Fruit fly (Drosophila melanogaster): ENCODE results near the gene ICA69.
A peak's percentile ranks its signal among the peaks of the same experiment; 100 is the strongest.

ICA69 gene

dm6 chr3L:21176935-21177581 is 45.8 kb downstream of the ICA69 start (continued):
- peak; percentile 30 for TF ChIP-seq gro (GFP tag; optimal IDR thresholded peaks at IDR 0.05)
- no peak for TF ChIP-seq dm (GFP tag; optimal IDR thresholded peaks at IDR 0.05)
- TF ChIP-seq CG18262 (tag; optimal IDR thresholded peaks at IDR 0.05), result no peak
- no peak for TF ChIP-seq bsh (GFP tag; optimal IDR thresholded peaks at IDR 0.05)
- TF ChIP-seq slp2 (GFP tag; optimal IDR thresholded peaks at IDR 0.05), result no peak
- TF ChIP-seq Fer1 (GFP tag; optimal IDR thresholded peaks at IDR 0.05), result peak; percentile 67
- peak; percentile 69; the same call in 1 of the 2 replicates for TF ChIP-seq Awh (GFP tag; IDR thresholded peaks at IDR 0.05)
- no peak for TF ChIP-seq CG16813 (GFP tag; IDR thresholded peaks at IDR 0.05; ENCODE audit: partially characterized antibody)
- TF ChIP-seq slbo (GFP tag; IDR thresholded peaks at IDR 0.05), result peak; percentile 93
- no peak for TF ChIP-seq Gsc (GFP tag; IDR thresholded peaks at IDR 0.05)
- peak; percentile 31 for TF ChIP-seq CG2712 (tag; optimal IDR thresholded peaks at IDR 0.05)
- peak; percentile 49 for TF ChIP-seq CG17359 (tag; optimal IDR thresholded peaks at IDR 0.05)
- peak; percentile 55 for TF ChIP-seq CG7786 (GFP tag; optimal IDR thresholded peaks at IDR 0.05)
- TF ChIP-seq ase (GFP tag; IDR thresholded peaks at IDR 0.05), result 0 out of 3 replicates have a peak, but pooled peaks have one; percentile 5
- TF ChIP-seq dimm (GFP tag; IDR thresholded peaks at IDR 0.05), result no peak
- no peak for TF ChIP-seq fd102C (GFP tag; optimal IDR thresholded peaks at IDR 0.05)
- no peak for TF ChIP-seq CG15479 (GFP tag; optimal IDR thresholded peaks at IDR 0.05)
- 0 out of 2 replicates have a peak, but pooled peaks have one; percentile 35 for TF ChIP-seq ap (GFP tag; IDR thresholded peaks at IDR 0.05)
- no peak for TF ChIP-seq ara (GFP tag; IDR thresholded peaks at IDR 0.05)
- peak; percentile 52 for TF ChIP-seq CG8281 (tag; optimal IDR thresholded peaks at IDR 0.05)
- TF ChIP-seq chif (GFP tag; optimal IDR thresholded peaks at IDR 0.05), result peak; percentile 16 to 28
- TF ChIP-seq az2 (GFP tag; optimal IDR thresholded peaks at IDR 0.05), result peak; percentile 47
- TF ChIP-seq Lpt (GFP tag; optimal IDR thresholded peaks at IDR 0.05), result no peak
- TF ChIP-seq CG7372 (GFP tag; IDR thresholded peaks at IDR 0.05), result peak; percentile 52; the same call in 1 of the 2 replicates
- TF ChIP-seq Side (GFP tag; optimal IDR thresholded peaks at IDR 0.05), result no peak
- no peak for TF ChIP-seq bbx (GFP tag; IDR thresholded peaks at IDR 0.05; ENCODE audit: partially characterized antibody)
- TF ChIP-seq oc (tag; optimal IDR thresholded peaks at IDR 0.05), result no peak
- TF ChIP-seq salm (tag; optimal IDR thresholded peaks at IDR 0.05), result no peak
- TF ChIP-seq ken (GFP tag; IDR thresholded peaks at IDR 0.05), result no peak
- TF ChIP-seq maf-S (GFP tag; optimal IDR thresholded peaks at IDR 0.05), result peak; percentile 13
- TF ChIP-seq CG13775 (GFP tag; optimal IDR thresholded peaks at IDR 0.05), result peak; percentile 61
- TF ChIP-seq B-H2 (GFP tag; optimal IDR thresholded peaks at IDR 0.05), result peak; percentile 5
- TF ChIP-seq CG8359 (GFP tag; optimal IDR thresholded peaks at IDR 0.05; ENCODE audit: borderline replicate concordance), result no peak
- peak; percentile 68 for TF ChIP-seq klu (GFP tag; IDR thresholded peaks at IDR 0.05)
- no peak for TF ChIP-seq sc (optimal IDR thresholded peaks at IDR 0.05)
- no peak for TF ChIP-seq sc (GFP tag; optimal IDR thresholded peaks at IDR 0.05)
- peak; percentile 83 for TF ChIP-seq lmd (GFP tag; IDR thresholded peaks at IDR 0.05)
- peak; percentile 5 for TF ChIP-seq fd96Cb (tag; optimal IDR thresholded peaks at IDR 0.05)
- no peak for TF ChIP-seq ewg (GFP tag; optimal IDR thresholded peaks at IDR 0.05)
- TF ChIP-seq pum (GFP tag; optimal IDR thresholded peaks at IDR 0.05), result peak; percentile 37
- TF ChIP-seq hb (GFP tag; IDR thresholded peaks at IDR 0.05; ENCODE audit: partially characterized antibody), result no peak
- no peak for TF ChIP-seq CG14965 (GFP tag; optimal IDR thresholded peaks at IDR 0.05; ENCODE audit: borderline replicate concordance)
- no peak for TF ChIP-seq CG14860 (GFP tag; IDR thresholded peaks at IDR 0.05; ENCODE audit: partially characterized antibody)
- peak; percentile 36 for TF ChIP-seq Camta (GFP tag; optimal IDR thresholded peaks at IDR 0.05)
- peak; percentile 1 for TF ChIP-seq CG33213 (GFP tag; optimal IDR thresholded peaks at IDR 0.05)
- TF ChIP-seq mirr (GFP tag; optimal IDR thresholded peaks at IDR 0.05), result no peak
- peak; percentile 80 for TF ChIP-seq CG14014 (GFP tag; IDR thresholded peaks at IDR 0.05)
- no peak for TF ChIP-seq cg (GFP tag; optimal IDR thresholded peaks at IDR 0.05)
- no peak for TF ChIP-seq mld (GFP tag; IDR thresholded peaks at IDR 0.05; ENCODE audit: partially characterized antibody)
- TF ChIP-seq E2f2 (GFP tag; IDR thresholded peaks at IDR 0.05), result no peak

Measured in whole organism, embryonic.